Worm (Caenorhabditis elegans) whole organism, L2 larva: ENCODE measurements around the gene F57C12.6.

Source experiments
- C34F6.9 ChIP-seq: fragments of 150-350 bp; optimal IDR thresholded peaks from 2 replicates; lab custom pipeline; 2014; ENCODE audit warnings: missing biosample characterization, missing genetic modification characterization
- F13H6.1 ChIP-seq: sonication (generic microtip); optimal IDR thresholded peaks from 2 replicates; lab custom pipeline; 2016; ENCODE audit warnings: missing genetic modification characterization, missing compliant biosample characterization
- R02D3.7 ChIP-seq: fragments of 150-350 bp; optimal IDR thresholded peaks from 2 replicates; lab custom pipeline; 2014; ENCODE audit warnings: missing biosample characterization, missing genetic modification characterization
- Y55F3AM.14 ChIP-seq: fragments of 200-800 bp; sonication (Bioruptor generic); optimal IDR thresholded peaks from 2 replicates; lab custom pipeline; 2018; ENCODE audit warnings: mild to moderate bottlenecking, missing genetic modification characterization, missing compliant biosample characterization
- ZK546.5 ChIP-seq: sonication (generic microtip); optimal IDR thresholded peaks from 2 replicates; lab custom pipeline; 2017; ENCODE audit warnings: missing biosample characterization, missing genetic modification characterization
- alr-1 ChIP-seq: fragments of 150-350 bp; optimal IDR thresholded peaks from 2 replicates; lab custom pipeline; 2014; ENCODE audit warnings: missing biosample characterization, missing genetic modification characterization
- aly-2 ChIP-seq: fragments of 150-350 bp; optimal IDR thresholded peaks from 2 replicates; lab custom pipeline; 2014; ENCODE audit warnings: missing biosample characterization, missing genetic modification characterization
- ama-1 ChIP-seq: fragments of 150-350 bp; optimal IDR thresholded peaks from 2 replicates; lab custom pipeline; 2018; ENCODE audit warnings: inconsistent platforms
- dmd-4 ChIP-seq: sonication (generic microtip); optimal IDR thresholded peaks from 2 replicates; lab custom pipeline; 2017; ENCODE audit warnings: missing biosample characterization, missing genetic modification characterization
- elt-1 ChIP-seq: fragments of 150-350 bp; optimal IDR thresholded peaks from 2 replicates; lab custom pipeline; 2014; ENCODE audit warnings: missing biosample characterization, missing genetic modification characterization
- elt-3 ChIP-seq: sonication (generic microtip); optimal IDR thresholded peaks from 2 replicates; lab custom pipeline; 2017; ENCODE audit warnings: missing biosample characterization, missing genetic modification characterization
- fos-1 ChIP-seq: fragments of 150-350 bp; optimal IDR thresholded peaks from 2 replicates; lab custom pipeline; 2014; ENCODE audit warnings: missing biosample characterization, missing genetic modification characterization
- lin-11 ChIP-seq: fragments of 150-350 bp; sonication (generic microtip); optimal IDR thresholded peaks from 2 replicates; lab custom pipeline; 2014; ENCODE audit warnings: missing biosample characterization, missing genetic modification characterization, inconsistent platforms, mixed read lengths
- lin-39 ChIP-seq: fragments of 150-350 bp; optimal IDR thresholded peaks from 2 replicates; lab custom pipeline; 2014; ENCODE audit warnings: missing biosample characterization, missing genetic modification reagents, missing genetic modification characterization
- lsy-2 ChIP-seq, 2 experiments: fragments of 150-350 bp in 1 of 2; sonication (generic microtip) in 1 of 2; optimal IDR thresholded peaks; 2 replicates each; lab custom pipeline; 2014 to 2017; ENCODE audit warnings: missing biosample characterization in 2 of 2, missing genetic modification characterization in 2 of 2
- mbf-1 ChIP-seq: sonication (generic microtip); optimal IDR thresholded peaks from 2 replicates; lab custom pipeline; 2017; ENCODE audit warnings: missing biosample characterization, missing genetic modification characterization
- mdl-1 ChIP-seq, 2 experiments: fragments of 150-350 bp in 1 of 2; sonication (generic microtip) in 1 of 2; optimal IDR thresholded peaks; 2 replicates each; lab custom pipeline; 2017; ENCODE audit warnings: missing biosample characterization in 2 of 2, missing genetic modification characterization in 2 of 2
- nhr-10 ChIP-seq: sonication (generic microtip); optimal IDR thresholded peaks from 2 replicates; lab custom pipeline; 2017; ENCODE audit warnings: missing biosample characterization, missing genetic modification characterization
- nhr-11 ChIP-seq: fragments of 150-350 bp; optimal IDR thresholded peaks from 2 replicates; lab custom pipeline; 2014; ENCODE audit warnings: missing biosample characterization, missing genetic modification characterization
- nhr-12 ChIP-seq: fragments of 150-350 bp; optimal IDR thresholded peaks from 2 replicates; lab custom pipeline; 2014; ENCODE audit warnings: missing biosample characterization, missing genetic modification characterization
- nhr-129 ChIP-seq: fragments of 150-350 bp; optimal IDR thresholded peaks from 2 replicates; lab custom pipeline; 2014; ENCODE audit warnings: missing biosample characterization, missing genetic modification characterization
- nhr-21 ChIP-seq: fragments of 150-350 bp; optimal IDR thresholded peaks from 2 replicates; lab custom pipeline; 2014; ENCODE audit warnings: missing biosample characterization, missing genetic modification characterization
- nhr-237 ChIP-seq: fragments of 150-350 bp; optimal IDR thresholded peaks from 2 replicates; lab custom pipeline; 2014; ENCODE audit warnings: missing biosample characterization, missing genetic modification characterization
- nhr-25 ChIP-seq: fragments of 150-350 bp; sonication (generic microtip); optimal IDR thresholded peaks from 3 replicates; lab custom pipeline; 2014; ENCODE audit warnings: missing biosample characterization, missing genetic modification characterization
- nhr-6 ChIP-seq: fragments of 150-350 bp; optimal IDR thresholded peaks from 2 replicates; lab custom pipeline; 2014; ENCODE audit warnings: missing biosample characterization, missing genetic modification characterization
- peb-1 ChIP-seq: fragments of 150-350 bp; optimal IDR thresholded peaks from 2 replicates; lab custom pipeline; 2014; ENCODE audit warnings: missing biosample characterization, missing genetic modification characterization
- skn-1 ChIP-seq: sonication (generic microtip); optimal IDR thresholded peaks from 2 replicates; lab custom pipeline; 2017; ENCODE audit warnings: missing biosample characterization, missing genetic modification characterization
- sma-9 ChIP-seq, 2 experiments: fragments of 150-350 bp in 1 of 2; sonication (generic microtip) in 1 of 2; optimal IDR thresholded peaks; 2 replicates each; lab custom pipeline; 2014 to 2016; ENCODE audit warnings: missing genetic modification characterization in 2 of 2, mild to moderate bottlenecking in 1 of 2, missing biosample characterization in 1 of 2, missing compliant biosample characterization in 1 of 2, missing genetic modification reagents in 1 of 2, moderate library complexity in 1 of 2
- snpc-4 ChIP-seq: fragments of 150-350 bp; optimal IDR thresholded peaks from 2 replicates; lab custom pipeline; 2014; ENCODE audit warnings: missing biosample characterization, missing genetic modification characterization
- unc-55 ChIP-seq: fragments of 150-350 bp; sonication (generic microtip); optimal IDR thresholded peaks from 3 replicates; lab custom pipeline; 2014; ENCODE audit warnings: missing biosample characterization, missing genetic modification reagents, missing genetic modification characterization
- unc-62 ChIP-seq: fragments of 150-350 bp; optimal IDR thresholded peaks from 2 replicates; lab custom pipeline; 2014; ENCODE audit warnings: missing biosample characterization, missing genetic modification reagents, missing genetic modification characterization
- zag-1 ChIP-seq: fragments of 150-350 bp; optimal IDR thresholded peaks from 2 replicates; lab custom pipeline; 2014; ENCODE audit warnings: missing biosample characterization, missing genetic modification characterization
- ztf-1 ChIP-seq: fragments of 200-800 bp; sonication (Bioruptor generic); conservative IDR thresholded peaks from 2 replicates; pipeline ENCODE4 v1.3.6; 2022; ENCODE audit warnings: missing genetic modification characterization, missing compliant biosample characterization
- ztf-11 ChIP-seq: sonication (generic microtip); optimal IDR thresholded peaks from 2 replicates; lab custom pipeline; 2017; ENCODE audit warnings: missing biosample characterization, missing genetic modification characterization

F57C12.6 gene

DNA sequence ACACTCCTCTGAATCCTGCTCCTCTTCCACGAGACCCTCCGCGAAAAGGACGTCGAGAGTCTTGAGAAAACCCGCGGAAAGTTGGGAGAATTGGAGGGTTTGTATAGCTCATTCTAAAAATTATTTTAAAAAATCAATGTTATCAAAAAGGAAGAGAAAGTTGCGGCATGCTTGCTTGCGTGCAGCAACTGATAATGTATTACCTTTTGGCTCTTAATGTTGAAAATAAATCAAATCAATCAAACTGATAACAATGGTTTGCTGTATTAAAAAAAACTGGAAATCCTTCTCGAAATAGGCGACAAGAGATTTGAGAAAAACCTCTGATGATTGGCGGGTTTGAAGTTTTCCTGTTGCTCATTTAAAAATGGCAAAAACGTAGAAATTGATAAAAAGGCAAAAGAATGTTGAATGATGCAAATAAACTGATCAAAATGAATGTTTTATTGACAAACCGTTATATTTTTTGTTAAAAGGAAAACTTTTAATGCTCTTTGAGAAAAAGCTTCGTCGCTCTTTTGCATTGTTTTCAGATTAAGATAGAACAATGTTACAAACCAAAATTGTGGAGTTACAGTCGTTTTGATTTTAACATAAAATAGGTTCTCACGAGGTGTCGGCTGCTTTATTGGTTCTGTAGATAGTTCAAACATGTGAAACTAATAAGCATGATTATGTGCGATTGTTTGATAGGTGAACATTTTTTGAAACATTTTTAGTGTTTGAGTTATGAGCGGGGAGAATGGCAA, 1.4 kb upstream of the F57C12.6 start:
- no peak for TF ChIP-seq Y55F3AM.14 (GFP tag; lab: Kevin White, UChicago)
- no peak for TF ChIP-seq unc-62 (GFP tag; lab: Kevin White, UChicago)
- TF ChIP-seq nhr-6 (tag; lab: Kevin White, UChicago) = no peak
- no peak for TF ChIP-seq lin-11
- peak; percentile 64 for TF ChIP-seq fos-1 (tag; lab: Kevin White, UChicago)
- no peak for TF ChIP-seq zag-1 (tag; lab: Kevin White, UChicago)
- TF ChIP-seq, all 48 proteins: peak for 1

DNA sequence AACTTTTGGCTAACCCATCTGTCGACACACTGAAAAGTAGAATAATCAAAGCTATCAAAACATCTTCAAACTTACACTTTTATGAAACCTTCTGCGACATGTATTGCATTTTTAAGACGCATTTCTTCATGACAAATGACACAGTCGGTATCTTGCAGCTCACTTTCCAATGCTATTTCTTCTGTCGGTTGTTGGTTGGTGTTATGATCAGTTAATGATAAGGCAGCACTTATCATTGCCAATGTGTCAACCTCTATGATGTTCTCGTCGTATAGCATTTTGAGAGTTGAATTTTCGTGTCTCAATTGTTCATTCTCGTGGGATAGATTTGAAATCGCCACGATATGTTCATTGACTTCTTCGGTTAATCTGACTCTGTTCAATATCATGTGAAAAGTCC, 355 bp downstream of the F57C12.6 start:
- TF ChIP-seq fos-1 (tag; lab: Kevin White, UChicago) (peak; percentile 97), sma-9 (GFP tag; optimal IDR thresholded peaks at IDR 0.05; lab: Kevin White, UChicago) (peak; percentile 5), sma-9 (tag; optimal IDR thresholded peaks at IDR 0.05; lab: Kevin White, UChicago) (no peak), nhr-129 (tag; lab: Kevin White, UChicago) (no peak), nhr-12 (no peak)

DNA sequence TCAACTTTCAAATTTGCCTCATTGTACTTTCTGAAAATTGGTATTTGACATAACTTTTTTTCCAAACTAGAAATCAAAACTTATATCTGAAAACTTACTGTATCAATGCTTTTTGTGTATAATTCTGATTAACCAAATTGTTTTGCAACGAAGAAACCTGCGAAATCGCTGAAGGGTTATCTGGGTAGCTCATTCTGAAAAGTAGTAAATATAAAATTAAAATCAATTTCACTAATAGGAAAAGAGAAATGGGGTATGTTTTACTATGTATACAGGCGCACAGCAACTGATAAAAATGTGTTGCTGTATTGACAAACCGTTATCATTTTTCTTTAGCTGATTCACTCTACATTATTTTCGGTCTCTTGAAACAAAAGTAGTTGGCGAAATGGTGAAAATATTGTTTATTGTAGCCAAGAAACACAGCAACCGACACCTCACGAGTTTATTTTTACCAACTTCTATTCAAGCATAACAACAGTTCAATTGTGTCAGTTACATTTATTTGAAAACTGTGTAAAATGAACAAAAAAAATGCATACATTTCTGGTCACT, 2.5 kb downstream of the F57C12.6 start, which contains the start of gene F57C12.2:
TSS of gene F57C12.2 (minus strand) at position 218 of the 555 bp plus-strand sequence.
- no peak for TF ChIP-seq aly-2 (tag; lab: Kevin White, UChicago)
- peak; percentile 1 for TF ChIP-seq snpc-4 (tag; lab: Kevin White, UChicago)
- no peak for TF ChIP-seq mdl-1 (tag; optimal IDR thresholded peaks at IDR 0.05; lab: Kevin White, UChicago)
- no peak for TF ChIP-seq ama-1 (lab: Kevin White, UChicago)
- no peak for TF ChIP-seq F13H6.1 (tag; lab: Kevin White, UChicago)
- TF ChIP-seq alr-1 = no peak
- TF ChIP-seq dmd-4 = no peak
- TF ChIP-seq mbf-1 (tag; lab: Kevin White, UChicago) = no peak
- peak; percentile 85 for TF ChIP-seq fos-1 (tag; lab: Kevin White, UChicago)
- TF ChIP-seq lin-11 = no peak

DNA sequence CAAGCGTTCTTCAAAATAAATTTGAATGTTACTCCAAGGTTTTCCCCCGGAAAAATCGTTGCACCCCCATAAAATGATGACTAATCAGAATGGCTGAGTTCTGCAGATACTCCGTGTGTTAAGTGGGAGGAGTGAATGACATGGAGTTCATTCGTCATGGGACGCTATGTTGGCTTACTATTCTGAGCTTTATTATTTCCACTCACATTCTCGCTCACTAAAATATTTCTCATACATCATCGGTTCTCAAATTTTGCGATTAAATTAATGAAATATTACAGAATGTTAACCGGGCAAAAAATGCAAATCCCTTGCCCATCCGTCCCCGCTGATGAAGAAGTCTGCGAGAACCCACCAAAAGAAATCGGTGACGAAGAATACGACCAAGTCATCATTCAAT, 11.0 kb downstream of the F57C12.6 start, which contains the start of gene F28C10.1:
TSS of gene F28C10.1 (plus strand) at position 301 of the 400 bp plus-strand sequence.
- TF ChIP-seq F13H6.1 (tag; lab: Kevin White, UChicago) (no peak), C34F6.9 (tag; lab: Kevin White, UChicago) (no peak), sma-9 (GFP tag; optimal IDR thresholded peaks at IDR 0.05; lab: Kevin White, UChicago) (no peak), sma-9 (tag; optimal IDR thresholded peaks at IDR 0.05; lab: Kevin White, UChicago) (no peak), lin-11 (no peak), ztf-11 (tag; lab: Kevin White, UChicago) (no peak), ztf-1 (no peak), elt-1 (tag; lab: Kevin White, UChicago) (no peak), mdl-1 (tag; optimal IDR thresholded peaks at IDR 0.05; lab: Kevin White, UChicago) (no peak), alr-1 (no peak), lin-39 (tag; lab: Kevin White, UChicago) (no peak), snpc-4 (tag; lab: Kevin White, UChicago) (no peak), nhr-11 (tag; lab: Kevin White, UChicago) (no peak), unc-55 (GFP tag; lab: Kevin White, UChicago) (no peak), peb-1 (no peak)

DNA sequence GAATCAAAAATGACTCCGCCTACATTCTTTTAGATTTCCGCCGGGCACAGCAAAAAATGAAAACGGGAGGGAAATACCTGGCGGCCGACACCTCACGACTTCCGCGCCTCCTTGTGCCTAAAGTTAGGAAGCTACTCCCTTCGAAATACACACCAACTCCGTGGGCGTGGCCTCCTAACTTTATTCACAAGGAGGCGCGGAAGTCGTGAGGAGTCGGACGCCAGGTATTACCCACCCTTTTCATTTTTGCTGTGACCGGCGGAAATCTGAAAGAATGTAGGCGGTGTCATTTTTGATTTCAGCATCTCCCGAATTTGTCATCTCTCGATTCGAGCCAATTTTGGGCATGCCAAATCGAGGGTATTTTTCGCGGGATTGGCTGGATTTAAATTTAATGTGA, 15.7 kb downstream of the F57C12.6 start:
- no peak for TF ChIP-seq lin-11
- TF ChIP-seq mbf-1 (tag; lab: Kevin White, UChicago) = no peak
- TF ChIP-seq skn-1 (tag; lab: Kevin White, UChicago) = no peak
- TF ChIP-seq zag-1 (tag; lab: Kevin White, UChicago) = no peak
- no peak for TF ChIP-seq ZK546.5 (tag; lab: Kevin White, UChicago)
- TF ChIP-seq nhr-25 = no peak
- no peak for TF ChIP-seq nhr-237 (tag; lab: Kevin White, UChicago)
- TF ChIP-seq unc-62 (GFP tag; lab: Kevin White, UChicago) = no peak
- no peak for TF ChIP-seq F13H6.1 (tag; lab: Kevin White, UChicago)
- TF ChIP-seq sma-9 (GFP tag; optimal IDR thresholded peaks at IDR 0.05; lab: Kevin White, UChicago) = no peak
- no peak for TF ChIP-seq sma-9 (tag; optimal IDR thresholded peaks at IDR 0.05; lab: Kevin White, UChicago)
- no peak for TF ChIP-seq elt-3 (tag; lab: Kevin White, UChicago)
- TF ChIP-seq lsy-2 (tag; optimal IDR thresholded peaks at IDR 0.05; lab: Kevin White, UChicago) = no peak
- TF ChIP-seq elt-1 (tag; lab: Kevin White, UChicago) = no peak
- no peak for TF ChIP-seq nhr-21 (tag; lab: Kevin White, UChicago)
- no peak for TF ChIP-seq nhr-10 (tag; lab: Kevin White, UChicago)
- TF ChIP-seq R02D3.7 (tag; lab: Kevin White, UChicago) = no peak
- no peak for TF ChIP-seq lin-39 (tag; lab: Kevin White, UChicago)
